Worm (Caenorhabditis elegans) whole organism, early embryonic: ENCODE results near the gene C47A10.12.

ENCODE experiments used
- B0310.2 ChIP-seq: sonication (generic microtip); optimal IDR thresholded peaks from 2 replicates; lab custom pipeline; 2016; ENCODE audit warnings: mild to moderate bottlenecking, missing genetic modification characterization, missing compliant biosample characterization
- aly-1 ChIP-seq: sonication (generic microtip); optimal IDR thresholded peaks from 2 replicates; lab custom pipeline; 2016; ENCODE audit warnings: missing genetic modification characterization, missing compliant biosample characterization
- ama-1 ChIP-seq: fragments of 150-350 bp; optimal IDR thresholded peaks from 2 replicates; lab custom pipeline; 2014
- ceh-13 ChIP-seq: fragments of 200-800 bp; sonication (Bioruptor generic); optimal IDR thresholded peaks from 2 replicates; lab custom pipeline; 2018; ENCODE audit warnings: mild to moderate bottlenecking, missing genetic modification characterization, missing compliant biosample characterization
- ceh-36 ChIP-seq: sonication (generic microtip); optimal IDR thresholded peaks from 2 replicates; lab custom pipeline; 2016; ENCODE audit warnings: missing genetic modification characterization, inconsistent platforms, missing compliant biosample characterization
- ets-7 ChIP-seq: sonication (generic microtip); optimal IDR thresholded peaks from 2 replicates; lab custom pipeline; 2016; ENCODE audit warnings: missing genotype, missing genetic modification characterization, missing compliant biosample characterization
- flt-1 ChIP-seq: fragments of 200-800 bp; sonication (Bioruptor generic); IDR thresholded peaks from 2 replicates; pipeline ENCODE4 v1.3.6; 2022; ENCODE audit warnings: missing genetic modification characterization, missing compliant biosample characterization
- hmbx-1 ChIP-seq: sonication (generic microtip); optimal IDR thresholded peaks from 2 replicates; lab custom pipeline; 2016; ENCODE audit warnings: mild to moderate bottlenecking, missing genetic modification characterization, missing compliant biosample characterization
- hnd-1 ChIP-seq: sonication (generic microtip); optimal IDR thresholded peaks from 2 replicates; lab custom pipeline; 2016; ENCODE audit warnings: missing genetic modification characterization, missing compliant biosample characterization
- pes-1 ChIP-seq: fragments of 200-800 bp; sonication (Bioruptor generic); IDR thresholded peaks from 2 replicates; pipeline ENCODE4 v1.3.6; 2022; ENCODE audit warnings: missing genetic modification reagents, missing genetic modification characterization, missing compliant biosample characterization
- tbx-37 ChIP-seq: fragments of 200-800 bp; sonication (Bioruptor generic); conservative IDR thresholded peaks from 2 replicates; pipeline ENCODE4 v1.3.6; 2022; ENCODE audit warnings: missing genetic modification reagents, missing genetic modification characterization, missing compliant biosample characterization

- TF ChIP-seq aly-1 (tag; lab: Kevin White, UChicago) (no peak), flt-1 (no peak), tbx-37 (no peak), ama-1 (lab: Kevin White, UChicago) (no peak), B0310.2 (tag; lab: Kevin White, UChicago) (no peak), ceh-13 (GFP tag; lab: Kevin White, UChicago) (no peak), pes-1 (no peak), ceh-36 (no peak), hnd-1 (tag; lab: Kevin White, UChicago) (no peak), ets-7 (tag; lab: Kevin White, UChicago) (no peak), hmbx-1 (tag; lab: Kevin White, UChicago) (no peak)
These were observed 40.8 kb downstream of the C47A10.12 start, which contains the start of gene srh-298 for ce11 chrV:17818567-17818966.
